Fruit fly (Drosophila melanogaster) whole organism, wandering third instar larva: ENCODE results near the gene CG43362.

Experiments
- CG32264 ChIP-seq: fragments of 200-800 bp; sonication (Bioruptor generic); optimal IDR thresholded peaks from 2 replicates; lab custom pipeline; 2016; ENCODE audit warnings: missing biosample characterization, missing genetic modification characterization
- CrebA ChIP-seq: fragments of 200-800 bp; sonication (Bioruptor generic); optimal IDR thresholded peaks from 2 replicates; lab custom pipeline; 2016; ENCODE audit warnings: missing biosample characterization, mild to moderate bottlenecking, missing genetic modification characterization, borderline replicate concordance
- Dfd ChIP-seq: fragments of >200 bp; optimal IDR thresholded peaks from 2 replicates; lab custom pipeline; 2017; ENCODE audit warnings: missing biosample characterization, missing genetic modification characterization
- GATAd ChIP-seq: sonication (Bioruptor generic); optimal IDR thresholded peaks from 2 replicates; lab custom pipeline; 2016; ENCODE audit warnings: missing biosample characterization, missing genetic modification characterization
- Hnf4 ChIP-seq: fragments of 200-800 bp; sonication (Bioruptor generic); optimal IDR thresholded peaks from 2 replicates; lab custom pipeline; 2016; ENCODE audit warnings: missing biosample characterization, mild to moderate bottlenecking, missing genetic modification characterization
- Mio ChIP-seq: sonication (Bioruptor generic); optimal IDR thresholded peaks from 2 replicates; lab custom pipeline; 2016; ENCODE audit warnings: missing biosample characterization, missing genetic modification characterization
- N ChIP-seq: fragments of >200 bp; optimal IDR thresholded peaks from 2 replicates; lab custom pipeline; 2018; ENCODE audit warnings: missing biosample characterization, missing external identifiers, missing genetic modification characterization
- OdsH ChIP-seq: fragments of 200-800 bp; sonication (Bioruptor generic); optimal IDR thresholded peaks from 2 replicates; lab custom pipeline; 2016; ENCODE audit warnings: missing biosample characterization, mild to moderate bottlenecking, missing genetic modification characterization
- Vsx2 ChIP-seq: fragments of 200-300, 225-300 bp; sonication (Bioruptor generic); optimal IDR thresholded peaks from 2 replicates; lab custom pipeline; 2018; ENCODE audit warnings: missing biosample characterization, missing genetic modification characterization; ENCODE audit not compliant: partially characterized antibody
- dl ChIP-seq, 2 experiments: fragments of 175-275, 200-275 bp in 1 of 2; fragments of 200-275 bp in 1 of 2; sonication (Bioruptor generic); optimal IDR thresholded peaks; lab custom pipeline; 2018; ENCODE audit warnings: mild to moderate bottlenecking in 2 of 2, missing biosample characterization in 2 of 2, missing genetic modification characterization in 2 of 2, moderate library complexity in 2 of 2; ENCODE audit not compliant: partially characterized antibody in 2 of 2, insufficient read depth in 1 of 2
- dmrt93B ChIP-seq: fragments of 200-800 bp; sonication (Bioruptor generic); optimal IDR thresholded peaks from 2 replicates; lab custom pipeline; 2018; ENCODE audit warnings: missing biosample characterization, mild to moderate bottlenecking, missing genetic modification characterization
- dsf ChIP-seq: sonication (Bioruptor generic); optimal IDR thresholded peaks from 2 replicates; lab custom pipeline; 2016; ENCODE audit warnings: missing biosample characterization, missing genetic modification characterization, borderline replicate concordance
- foxo ChIP-seq, 2 experiments: fragments of 200-800 bp; sonication (Bioruptor generic); optimal IDR thresholded peaks; 2 replicates in 1 of 2; 3 replicates in 1 of 2; lab custom pipeline; 2016 to 2017; ENCODE audit warnings: missing biosample characterization in 2 of 2, missing genetic modification characterization in 2 of 2
- h ChIP-seq: fragments of 200-800 bp; sonication (Bioruptor generic); optimal IDR thresholded peaks from 3 replicates; lab custom pipeline; 2016; ENCODE audit warnings: missing biosample characterization, mild to moderate bottlenecking, missing genetic modification characterization
- psq ChIP-seq: fragments of 200-800 bp; sonication (Bioruptor generic); optimal IDR thresholded peaks from 3 replicates; lab custom pipeline; 2017; ENCODE audit warnings: missing biosample characterization, mild to moderate bottlenecking, missing genetic modification characterization, moderate library complexity
- rgr ChIP-seq: fragments of 200-800 bp; sonication (Bioruptor generic); optimal IDR thresholded peaks from 3 replicates; lab custom pipeline; 2016; ENCODE audit warnings: missing biosample characterization, mild to moderate bottlenecking, missing genetic modification characterization
- sage ChIP-seq: fragments of 200-800 bp; sonication (Bioruptor generic); optimal IDR thresholded peaks from 2 replicates; lab custom pipeline; 2016; ENCODE audit warnings: missing biosample characterization, mild to moderate bottlenecking, missing genetic modification characterization
- sv ChIP-seq: fragments of 200-800 bp; sonication (Bioruptor generic); optimal IDR thresholded peaks from 3 replicates; lab custom pipeline; 2016; ENCODE audit warnings: missing biosample characterization, missing genetic modification characterization

The CG43362 gene

DNA sequence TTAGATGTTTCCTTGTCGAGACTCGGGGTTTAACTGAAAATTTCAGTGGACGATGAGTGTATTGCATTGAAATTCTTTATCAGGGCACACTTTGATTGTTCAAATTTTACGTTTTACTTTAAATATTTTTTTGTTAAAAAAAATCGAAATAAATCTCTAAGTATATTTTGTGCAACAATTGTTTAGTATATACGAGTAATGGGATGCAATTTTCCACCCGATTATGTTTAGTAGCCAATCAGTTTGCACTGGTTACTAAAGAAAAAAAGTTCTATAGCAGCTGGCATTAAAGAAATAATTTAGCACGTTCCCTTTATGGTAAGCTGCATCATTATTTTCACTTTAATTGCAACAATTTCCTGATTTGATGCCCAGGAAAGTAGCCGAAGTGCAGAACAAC lies 33.4 kb downstream of the CG43362 start, which contains the start of gene CG31788:
Gene CG31788 (minus strand): TSS at position 101 of the 400 bp plus-strand sequence.
- TF ChIP-seq Vsx2 (GFP tag; lab: Kevin White, UChicago) = no peak
- no peak for TF ChIP-seq psq (GFP tag; lab: Kevin White, UChicago)
- no peak for TF ChIP-seq Hnf4 (GFP tag; lab: Kevin White, UChicago)
- no peak for TF ChIP-seq dsf (GFP tag; lab: Kevin White, UChicago)
- TF ChIP-seq sage = no peak
- no peak for TF ChIP-seq OdsH (GFP tag; lab: Kevin White, UChicago)
- TF ChIP-seq h (GFP tag; lab: Kevin White, UChicago) = no peak
- TF ChIP-seq dmrt93B = no peak
- no peak for TF ChIP-seq Mio (GFP tag; lab: Kevin White, UChicago)
- no peak for TF ChIP-seq sv
- TF ChIP-seq CG32264 (GFP tag; lab: Kevin White, UChicago) = no peak
- no peak for TF ChIP-seq CrebA (GFP tag; lab: Kevin White, UChicago)
- TF ChIP-seq N (GFP tag; lab: Kevin White, UChicago) = no peak
- no peak for TF ChIP-seq Dfd (GFP tag; lab: Kevin White, UChicago)
- TF ChIP-seq dl (GFP tag; optimal IDR thresholded peaks at IDR 0.05; lab: Kevin White, UChicago; ENCODE audit: insufficient read depth in 1 of 2, partially characterized antibody in 2 of 2) = no peak
- TF ChIP-seq GATAd = no peak
- no peak for TF ChIP-seq rgr (GFP tag; lab: Kevin White, UChicago)
- no peak for TF ChIP-seq foxo (GFP tag; optimal IDR thresholded peaks at IDR 0.05; lab: Kevin White, UChicago)
- TF ChIP-seq, all 38 proteins: peak for 0
